Worm (Caenorhabditis elegans) whole organism, L4/young adult: ENCODE measurements around the gene C08F8.6.

Experiments used
- W03F9.2 ChIP-seq: fragments of 150-350 bp; optimal IDR thresholded peaks from 2 replicates; lab custom pipeline; 2014; ENCODE audit warnings: missing biosample characterization, missing genetic modification characterization
- dao-5 ChIP-seq: sonication (generic microtip); optimal IDR thresholded peaks from 2 replicates; lab custom pipeline; 2016; ENCODE audit warnings: missing genotype, missing genetic modification characterization, moderate library complexity, missing compliant biosample characterization
- him-1 ChIP-seq: sonication (generic microtip); optimal IDR thresholded peaks from 2 replicates; lab custom pipeline; 2016; ENCODE audit warnings: missing genotype, missing genetic modification reagents, missing genetic modification characterization, missing compliant biosample characterization

The C08F8.6 gene

ce11 chrIV:11146492-11146891 is 18.2 kb downstream of the C08F8.6 start:
- no peak for TF ChIP-seq dao-5
- no peak for TF ChIP-seq him-1 (tag; lab: Kevin White, UChicago)
- no peak for TF ChIP-seq W03F9.2

DNA sequence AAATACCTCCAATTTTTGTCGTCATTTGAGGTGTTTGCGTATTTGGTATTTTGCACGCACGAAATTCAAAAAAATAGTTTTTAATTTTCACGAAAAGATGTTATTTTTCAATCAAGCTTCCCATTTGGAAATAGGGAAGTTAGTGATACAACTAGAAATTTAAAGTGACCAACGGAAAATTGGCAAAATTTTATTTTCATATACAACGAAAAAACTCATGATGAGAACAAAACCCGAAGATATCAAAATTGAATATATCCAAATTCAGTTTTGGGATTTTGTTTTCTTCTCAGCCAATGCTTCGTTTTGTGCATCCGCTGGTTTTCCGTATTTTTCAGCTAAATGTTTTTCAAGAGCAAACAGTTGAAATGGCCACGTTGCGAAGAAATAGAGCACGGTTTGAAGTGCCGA is 18.8 kb downstream of the C08F8.6 start:
- TF ChIP-seq W03F9.2 (no peak), dao-5 (no peak), him-1 (tag; lab: Kevin White, UChicago) (no peak)

DNA sequence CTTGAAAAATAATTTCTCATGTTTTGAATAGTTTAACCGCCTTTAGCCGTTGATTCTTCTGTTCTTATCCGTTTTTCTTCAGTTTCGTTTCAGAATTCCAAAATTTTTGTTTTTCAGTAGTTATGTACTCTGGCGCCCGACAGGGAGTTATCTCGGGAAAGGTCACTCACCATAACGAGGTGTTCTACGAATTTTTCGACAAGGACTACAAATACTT is 21.6 kb downstream of the C08F8.6 start, which contains the start of gene F01G4.4:
TSS of gene F01G4.4 (plus strand) at position 118 of the 217 bp plus-strand sequence.
- TF ChIP-seq W03F9.2, result no peak
- TF ChIP-seq dao-5, result no peak
- TF ChIP-seq him-1 (tag; lab: Kevin White, UChicago), result no peak

DNA sequence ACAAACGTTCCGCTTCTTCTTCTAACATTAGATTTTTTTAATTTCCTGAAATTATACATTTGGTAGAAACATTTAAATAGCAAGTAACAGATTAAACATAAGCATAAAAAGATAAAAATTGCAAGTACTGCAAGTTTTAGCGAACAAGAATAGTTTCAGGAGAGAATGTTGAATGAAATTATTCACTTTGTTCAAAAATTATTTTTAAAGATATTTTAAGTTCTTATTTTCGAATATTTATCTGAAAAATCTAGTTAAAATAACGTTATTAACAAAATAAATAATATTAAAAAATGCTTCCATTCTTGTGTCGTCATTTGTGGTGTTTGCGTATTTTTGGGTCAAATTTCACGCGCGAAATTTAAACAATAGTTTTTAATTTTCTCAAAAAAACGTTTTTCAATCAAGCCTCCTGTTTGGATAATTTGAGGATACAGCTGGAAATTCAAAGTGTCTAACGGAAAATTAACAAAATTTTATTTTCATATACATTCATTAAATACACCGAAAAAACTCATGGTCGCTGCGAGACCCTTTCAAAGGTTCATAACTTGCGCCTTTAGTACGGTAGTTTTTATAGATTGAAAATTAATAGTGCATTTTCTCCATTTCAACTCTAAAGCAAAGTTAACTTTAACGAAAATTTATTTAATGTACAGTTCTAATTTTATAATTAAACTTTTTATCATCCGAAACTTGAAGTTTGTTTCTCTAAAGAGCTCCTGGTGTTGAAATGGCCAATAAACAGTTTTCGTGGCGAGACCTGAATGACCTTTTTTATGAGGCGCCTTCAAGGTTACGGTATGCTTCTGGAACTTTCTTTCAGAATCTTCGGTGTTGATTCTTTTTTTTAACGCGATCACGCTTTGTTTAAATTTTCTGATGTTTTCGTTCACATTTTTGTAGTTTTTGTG is 22.2 kb downstream of the C08F8.6 start, which contains the start of gene skih-2:
TSS of gene skih-2 (minus strand) at position 51 of the 914 bp plus-strand sequence.
- TF ChIP-seq him-1 (tag; lab: Kevin White, UChicago) (no peak), W03F9.2 (peak; percentile 14), dao-5 (no peak)

- TF ChIP-seq him-1 (tag; lab: Kevin White, UChicago), result no peak
- no peak for TF ChIP-seq W03F9.2
- TF ChIP-seq dao-5, result no peak
These were observed 33.5 kb downstream of the C08F8.6 start, which contains the start of gene ard-1 for ce11 chrIV:11131268-11131667. ard-1 (plus strand) TSS chrIV:11131279.

DNA sequence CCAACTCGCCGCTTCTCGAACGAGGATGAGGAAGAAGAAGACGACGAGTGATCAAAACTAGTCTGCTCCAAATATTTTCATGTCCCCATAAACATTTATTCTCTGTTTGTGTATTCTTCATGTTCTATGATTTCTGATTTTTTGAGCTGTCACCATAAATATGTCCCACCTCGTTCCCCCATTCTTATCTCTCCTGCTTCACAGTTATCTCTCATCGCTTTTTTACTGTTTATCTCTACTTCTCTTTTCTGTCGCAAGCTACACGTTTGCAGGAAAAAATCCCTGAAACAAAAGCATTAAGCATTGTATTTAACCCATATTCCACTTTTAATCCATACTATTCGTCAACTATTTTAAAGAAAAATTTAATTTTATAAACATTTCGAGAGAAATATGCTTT is 34.0 kb downstream of the C08F8.6 start:
- TF ChIP-seq dao-5 (no peak), him-1 (tag; lab: Kevin White, UChicago) (no peak)

ce11 chrIV:11126028-11126427 is 38.7 kb downstream of the C08F8.6 start:
- TF ChIP-seq W03F9.2 (no peak), dao-5 (no peak), him-1 (tag; lab: Kevin White, UChicago) (no peak)

DNA sequence TGAATTAATAATTGTTTCAGACTA is 38.9 kb downstream of the C08F8.6 start, which contains the start of gene swsn-4:
TSS of gene swsn-4 (plus strand) at position 21 of the 24 bp plus-strand sequence.
- TF ChIP-seq dao-5 (no peak), W03F9.2 (no peak), him-1 (tag; lab: Kevin White, UChicago) (no peak)

ce11 chrIV:11125604-11126003 is 39.1 kb downstream of the C08F8.6 start:
- TF ChIP-seq him-1 (tag; lab: Kevin White, UChicago) (no peak), W03F9.2 (no peak), dao-5 (no peak)

- TF ChIP-seq W03F9.2 (no peak), dao-5 (no peak), him-1 (tag; lab: Kevin White, UChicago) (no peak)
These were observed 39.5 kb downstream of the C08F8.6 start for ce11 chrIV:11125200-11125599.

DNA sequence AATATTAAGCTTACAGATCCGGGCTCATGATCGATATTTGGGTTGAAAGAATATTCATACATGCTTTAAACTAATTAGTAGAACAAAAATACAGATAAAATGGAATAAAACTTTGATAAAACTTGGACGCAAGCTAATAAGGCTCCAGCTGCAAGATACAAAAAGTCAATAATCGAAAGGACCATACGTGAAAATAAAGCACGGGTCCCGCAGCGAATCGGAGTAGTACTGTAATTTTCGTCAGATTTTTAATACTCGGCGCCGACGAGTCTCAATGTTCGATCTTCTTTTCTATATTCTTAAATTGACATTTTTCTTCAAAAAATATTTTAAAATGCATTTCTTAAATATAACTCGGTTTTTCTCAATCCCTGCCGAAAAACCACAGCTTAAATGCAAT is 40.1 kb downstream of the C08F8.6 start, which contains the start of gene spo-11:
TSS of gene spo-11 (minus strand) at position 189 of the 400 bp plus-strand sequence.
- no peak for TF ChIP-seq him-1 (tag; lab: Kevin White, UChicago)
- no peak for TF ChIP-seq dao-5
- TF ChIP-seq W03F9.2, result no peak

DNA sequence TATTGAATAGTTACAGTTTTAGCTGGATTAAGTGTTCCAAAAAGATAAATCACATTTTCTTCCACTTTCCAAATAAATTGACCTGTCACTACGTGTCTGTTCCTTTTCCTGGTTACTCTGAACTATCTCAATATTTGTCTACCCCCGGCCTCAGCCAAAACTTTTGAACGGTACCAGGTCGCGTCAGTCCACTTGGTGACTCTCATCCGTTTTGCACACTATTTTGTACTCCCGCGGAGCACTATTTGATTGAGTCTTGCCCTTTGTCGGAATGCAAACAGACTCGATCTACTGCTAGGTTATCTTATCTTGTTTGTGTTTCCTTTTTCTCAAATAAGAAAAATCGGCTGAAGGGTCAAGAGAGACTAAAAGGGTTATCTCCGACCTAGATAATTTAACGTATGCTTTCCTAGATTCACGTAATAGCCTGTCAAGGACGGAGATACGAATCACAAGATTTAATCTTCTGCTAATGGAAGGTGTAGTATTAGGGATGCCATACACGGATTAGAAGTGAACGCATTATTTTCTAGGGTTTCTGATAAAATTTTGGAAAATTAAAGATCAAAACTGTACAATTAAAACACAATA is 44.7 kb downstream of the C08F8.6 start:
- no peak for TF ChIP-seq dao-5
- TF ChIP-seq him-1 (tag; lab: Kevin White, UChicago), result no peak

DNA sequence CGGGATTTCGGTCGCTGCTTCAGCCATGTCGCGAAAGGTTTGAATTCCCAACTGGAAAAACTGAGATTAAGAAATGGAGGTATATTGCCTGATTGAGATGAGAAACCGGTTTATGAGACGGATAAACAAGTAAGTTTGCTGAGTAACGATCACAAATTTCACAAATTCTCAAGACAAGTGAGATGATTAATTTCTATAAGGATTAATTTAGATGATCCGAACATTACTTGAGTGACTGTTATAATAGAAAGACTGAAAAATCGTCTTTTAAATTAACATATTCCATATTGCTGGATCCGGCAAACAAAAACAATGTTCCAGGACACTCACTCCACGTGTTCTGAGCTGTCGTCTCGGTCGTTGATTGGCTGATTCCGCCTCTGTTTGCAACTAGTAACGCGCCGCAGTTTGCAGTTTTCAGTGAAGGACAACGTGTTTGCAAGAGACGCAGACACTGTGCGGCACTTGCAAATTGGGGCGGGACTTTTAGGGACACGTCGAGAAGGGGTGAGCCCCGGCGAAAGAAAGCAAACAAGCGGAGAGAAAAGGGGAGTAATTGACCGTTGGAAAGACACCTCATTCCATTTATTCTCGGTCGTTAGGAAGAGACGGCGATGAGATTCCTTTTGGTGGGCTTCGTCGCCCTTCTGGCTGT is 45.8 kb downstream of the C08F8.6 start, which contains the start of the genes imp-2 and enpl-1:
TSS of gene imp-2 (minus strand) at position 51 of the 655 bp plus-strand sequence.
TSS of gene enpl-1 (plus strand) at position 462 of the 655 bp plus-strand sequence.
- TF ChIP-seq dao-5, result no peak
- peak; percentile 45 for TF ChIP-seq W03F9.2
- TF ChIP-seq him-1 (tag; lab: Kevin White, UChicago), result no peak
